Worm (Caenorhabditis elegans) whole organism, young adult: ENCODE measurements around the gene C25E10.12.

Source experiments
- B0019.2 ChIP-seq: fragments of 200-800 bp; sonication (Bioruptor generic); conservative IDR thresholded peaks from 2 replicates; pipeline ENCODE4 v1.3.6; 2022; ENCODE audit warnings: missing genetic modification reagents, missing genetic modification characterization, missing compliant biosample characterization
- B0261.1 ChIP-seq: sonication (generic microtip); optimal IDR thresholded peaks from 2 replicates; lab custom pipeline; 2016; ENCODE audit warnings: mild to moderate bottlenecking, missing genetic modification characterization, moderate library complexity, missing compliant biosample characterization
- F22D6.2 ChIP-seq: sonication (generic microtip); optimal IDR thresholded peaks from 2 replicates; lab custom pipeline; 2016; ENCODE audit warnings: mild to moderate bottlenecking, missing genetic modification characterization, missing compliant biosample characterization
- F33H1.4 ChIP-seq: fragments of 200-800 bp; sonication (Bioruptor generic); IDR thresholded peaks from 2 replicates; pipeline ENCODE4 v1.3.6; 2022; ENCODE audit warnings: missing genetic modification reagents, missing genetic modification characterization, missing compliant biosample characterization
- F39B2.1 ChIP-seq: fragments of 200-800 bp; sonication (Bioruptor generic); IDR thresholded peaks from 2 replicates; pipeline ENCODE4 v1.3.6; 2022; ENCODE audit warnings: missing genetic modification reagents, missing genetic modification characterization, missing compliant biosample characterization
- F55B11.4 ChIP-seq: sonication (generic microtip); optimal IDR thresholded peaks from 2 replicates; lab custom pipeline; 2016; ENCODE audit warnings: missing compliant biosample characterization, missing genetic modification characterization, borderline replicate concordance; ENCODE audit not compliant: insufficient read depth
- K11D2.4 ChIP-seq: fragments of 200-800 bp; sonication (Bioruptor generic); IDR thresholded peaks from 2 replicates; pipeline ENCODE4 v1.3.6; 2022; ENCODE audit warnings: missing genetic modification reagents, missing genetic modification characterization, missing compliant biosample characterization
- K12H6.12 ChIP-seq: fragments of 200-800 bp; sonication (Bioruptor generic); optimal IDR thresholded peaks from 2 replicates; lab custom pipeline; 2018; ENCODE audit warnings: mild to moderate bottlenecking, missing genetic modification characterization, missing compliant biosample characterization
- T26A5.8 ChIP-seq: sonication (generic microtip); optimal IDR thresholded peaks from 2 replicates; lab custom pipeline; 2016; ENCODE audit warnings: missing genetic modification characterization, missing compliant biosample characterization
- Y67H2A.10 ChIP-seq: fragments of 200-800 bp; sonication (Bioruptor generic); conservative IDR thresholded peaks from 2 replicates; pipeline ENCODE4 v1.3.6; 2022; ENCODE audit warnings: missing genetic modification reagents, missing genetic modification characterization, missing compliant biosample characterization
- aptf-2 ChIP-seq: fragments of 200-800 bp; sonication (Bioruptor generic); conservative IDR thresholded peaks from 2 replicates; pipeline ENCODE4 v1.3.6; 2022; ENCODE audit warnings: missing genetic modification reagents, missing genetic modification characterization, missing compliant biosample characterization
- aptf-3 ChIP-seq: fragments of 200-800 bp; sonication (Bioruptor generic); IDR thresholded peaks from 2 replicates; pipeline ENCODE4 v1.3.6; 2022; ENCODE audit warnings: missing genetic modification characterization, missing compliant biosample characterization
- athp-1 ChIP-seq: sonication (generic microtip); optimal IDR thresholded peaks from 2 replicates; lab custom pipeline; 2017; ENCODE audit warnings: mild to moderate bottlenecking, missing genetic modification characterization, missing compliant biosample characterization
- attf-3 ChIP-seq: fragments of 200-800 bp; sonication (Bioruptor generic); conservative IDR thresholded peaks from 2 replicates; pipeline ENCODE4 v1.3.6; 2022; ENCODE audit warnings: missing genetic modification reagents, missing genetic modification characterization, missing compliant biosample characterization
- bed-1 ChIP-seq: fragments of 200-800 bp; sonication (Bioruptor generic); IDR thresholded peaks from 2 replicates; pipeline ENCODE4 v1.3.6; 2022; ENCODE audit warnings: missing genetic modification reagents, missing genetic modification characterization, missing compliant biosample characterization
- ceh-100 ChIP-seq: fragments of 200-800 bp; sonication (Bioruptor generic); IDR thresholded peaks from 2 replicates; pipeline ENCODE4 v1.3.6; 2022; ENCODE audit warnings: missing genetic modification reagents, missing genetic modification characterization, missing compliant biosample characterization
- ceh-79 ChIP-seq: sonication (generic microtip); optimal IDR thresholded peaks from 2 replicates; lab custom pipeline; 2017; ENCODE audit warnings: mild to moderate bottlenecking, missing genetic modification characterization, missing compliant biosample characterization
- chd-7 ChIP-seq: sonication (generic microtip); optimal IDR thresholded peaks from 2 replicates; lab custom pipeline; 2016; ENCODE audit warnings: mild to moderate bottlenecking, missing genetic modification characterization, moderate library complexity, missing compliant biosample characterization
- dox-1 ChIP-seq: fragments of 200-800 bp; sonication (Bioruptor generic); IDR thresholded peaks from 2 replicates; pipeline ENCODE4 v1.3.6; 2022; ENCODE audit warnings: missing genetic modification reagents, missing genetic modification characterization, missing compliant biosample characterization
- egl-44 ChIP-seq: fragments of 200-800 bp; sonication (Bioruptor generic); IDR thresholded peaks from 2 replicates; pipeline ENCODE4 v1.3.6; 2022; ENCODE audit warnings: missing genetic modification reagents, missing genetic modification characterization, missing compliant biosample characterization
- hmg-20 ChIP-seq: fragments of 200-800 bp; sonication (Bioruptor generic); IDR thresholded peaks from 2 replicates; pipeline ENCODE4 v1.3.6; 2022; ENCODE audit warnings: missing genetic modification reagents, missing genetic modification characterization, missing compliant biosample characterization
- lsl-1 ChIP-seq: fragments of 200-800 bp; sonication (Bioruptor generic); optimal IDR thresholded peaks from 2 replicates; lab custom pipeline; 2018; ENCODE audit warnings: mild to moderate bottlenecking, missing genetic modification characterization, moderate library complexity, missing compliant biosample characterization
- madf-3 ChIP-seq: fragments of 200-800 bp; sonication (Bioruptor generic); IDR thresholded peaks from 2 replicates; pipeline ENCODE4 v1.3.6; 2022; ENCODE audit warnings: missing genetic modification reagents, missing genetic modification characterization, missing compliant biosample characterization
- madf-6 ChIP-seq: fragments of 200-800 bp; sonication (Bioruptor generic); IDR thresholded peaks from 2 replicates; pipeline ENCODE4 v1.3.6; 2022; ENCODE audit warnings: missing genetic modification reagents, missing genetic modification characterization, missing compliant biosample characterization
- mel-28 ChIP-seq: sonication (generic microtip); optimal IDR thresholded peaks from 2 replicates; lab custom pipeline; 2016; ENCODE audit warnings: borderline replicate concordance, mild to moderate bottlenecking, missing genetic modification characterization, missing compliant biosample characterization
- nfya-2 ChIP-seq: fragments of 200-800 bp; sonication (Bioruptor generic); IDR thresholded peaks from 2 replicates; pipeline ENCODE4 v1.3.6; 2022; ENCODE audit warnings: missing genetic modification reagents, missing genetic modification characterization, missing compliant biosample characterization
- nhr-120 ChIP-seq: fragments of 200-800 bp; sonication (Bioruptor generic); IDR thresholded peaks from 2 replicates; pipeline ENCODE4 v1.3.6; 2022; ENCODE audit warnings: missing genetic modification characterization, missing compliant biosample characterization
- nhr-27 ChIP-seq: fragments of 200-800 bp; sonication (Bioruptor generic); optimal IDR thresholded peaks from 2 replicates; lab custom pipeline; 2018; ENCODE audit warnings: mild to moderate bottlenecking, missing genetic modification characterization, moderate library complexity, missing compliant biosample characterization
- pbrm-1 ChIP-seq: fragments of 200-800 bp; sonication (Bioruptor generic); IDR thresholded peaks from 2 replicates; pipeline ENCODE4 v1.3.6; 2022; ENCODE audit warnings: missing genetic modification reagents, missing genetic modification characterization, missing compliant biosample characterization
- repo-1 ChIP-seq: sonication (generic microtip); optimal IDR thresholded peaks from 2 replicates; lab custom pipeline; 2017; ENCODE audit warnings: mild to moderate bottlenecking, missing genetic modification characterization, missing compliant biosample characterization
- sea-2 ChIP-seq: fragments of 200-800 bp; sonication (Bioruptor generic); IDR thresholded peaks from 2 replicates; pipeline ENCODE4 v1.3.6; 2022; ENCODE audit warnings: missing genetic modification characterization, missing compliant biosample characterization
- snpc-1.1 ChIP-seq: sonication (generic microtip); optimal IDR thresholded peaks from 2 replicates; lab custom pipeline; 2017; ENCODE audit warnings: missing genetic modification characterization, mild to moderate bottlenecking, missing compliant biosample characterization, antibody characterized with exemption, moderate library complexity, missing genotype, missing genetic modification reagents; ENCODE audit not compliant: insufficient read depth
- sptf-2 ChIP-seq: fragments of 200-800 bp; sonication (Bioruptor generic); optimal IDR thresholded peaks from 2 replicates; lab custom pipeline; 2018; ENCODE audit warnings: mild to moderate bottlenecking, missing genetic modification characterization, missing compliant biosample characterization
- unc-62 ChIP-seq: fragments of 150-350 bp; optimal IDR thresholded peaks from 2 replicates; lab custom pipeline; 2014; ENCODE audit warnings: missing biosample characterization, missing genetic modification reagents, missing genetic modification characterization
- ztf-25 ChIP-seq: fragments of 200-800 bp; sonication (Bioruptor generic); IDR thresholded peaks from 2 replicates; pipeline ENCODE4 v1.3.6; 2022; ENCODE audit warnings: missing genetic modification reagents, missing genetic modification characterization, missing compliant biosample characterization
- ztf-6 ChIP-seq: fragments of 200-800 bp; sonication (Bioruptor generic); IDR thresholded peaks from 2 replicates; pipeline ENCODE4 v1.3.6; 2022; ENCODE audit warnings: missing genetic modification reagents, missing genetic modification characterization, missing compliant biosample characterization

The C25E10.12 gene

DNA sequence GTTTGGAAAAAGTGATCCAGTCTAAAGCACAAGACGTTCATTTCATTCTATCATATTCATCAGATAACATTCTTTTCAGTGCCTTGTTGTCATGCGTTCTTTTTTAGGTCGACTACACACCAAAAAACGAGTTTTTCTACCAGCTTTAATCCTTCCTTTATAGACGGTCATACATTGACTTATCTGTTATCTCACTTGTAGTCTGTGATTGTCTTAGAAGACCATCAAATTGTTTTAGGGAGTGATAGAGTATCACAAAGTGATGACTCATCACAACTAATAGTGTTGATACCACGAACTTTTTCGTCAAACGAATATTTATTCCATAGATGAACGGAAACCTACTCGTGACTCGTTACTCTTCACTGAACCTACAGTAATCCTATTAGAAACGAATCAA is 23.6 kb upstream of the C25E10.12 start:
- TF ChIP-seq K11D2.4 (GFP tag; lab: Robert Waterston, UW) (no peak), F22D6.2 (tag; lab: Kevin White, UChicago) (no peak), snpc-1.1 (tag; lab: Kevin White, UChicago) (no peak), F55B11.4 (tag; lab: Kevin White, UChicago) (no peak), lsl-1 (GFP tag; lab: Kevin White, UChicago) (no peak), sptf-2 (GFP tag; lab: Kevin White, UChicago) (no peak), Y67H2A.10 (GFP tag; lab: Robert Waterston, UW) (no peak), ceh-79 (tag; lab: Kevin White, UChicago) (no peak), madf-6 (GFP tag; lab: Robert Waterston, UW) (no peak), ztf-6 (GFP tag; lab: Robert Waterston, UW) (no peak), T26A5.8 (tag; lab: Kevin White, UChicago) (no peak), F39B2.1 (GFP tag; lab: Robert Waterston, UW) (no peak)

DNA sequence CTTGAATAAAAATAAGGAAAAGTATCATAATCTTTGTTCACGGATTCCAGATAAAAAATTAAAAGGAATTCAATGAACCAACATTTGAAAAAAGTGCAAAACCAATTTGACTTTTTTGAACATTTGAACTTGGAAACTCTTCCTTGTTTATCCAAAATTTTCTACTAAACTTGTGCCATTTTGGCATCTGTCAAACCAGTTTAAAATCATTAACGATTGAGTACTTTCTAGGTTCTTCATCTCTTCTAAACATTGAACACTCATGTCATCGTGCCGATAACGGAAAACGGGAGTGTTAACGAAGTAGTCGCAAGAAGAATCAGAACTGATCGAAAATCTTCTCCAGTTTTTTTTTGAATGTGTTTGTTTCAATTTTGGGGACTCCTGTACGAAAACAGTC is 22.0 kb upstream of the C25E10.12 start:
- no peak for TF ChIP-seq sptf-2 (GFP tag; lab: Kevin White, UChicago)
- TF ChIP-seq nfya-2 (GFP tag; lab: Robert Waterston, UW) = no peak
- TF ChIP-seq F22D6.2 (tag; lab: Kevin White, UChicago) = no peak
- TF ChIP-seq nhr-120 (GFP tag; lab: Robert Waterston, UW) = no peak
- TF ChIP-seq ceh-100 (GFP tag; lab: Robert Waterston, UW) = no peak
- no peak for TF ChIP-seq dox-1
- no peak for TF ChIP-seq unc-62
- no peak for TF ChIP-seq aptf-2
- TF ChIP-seq mel-28 (tag; lab: Kevin White, UChicago) = no peak
- no peak for TF ChIP-seq sea-2

DNA sequence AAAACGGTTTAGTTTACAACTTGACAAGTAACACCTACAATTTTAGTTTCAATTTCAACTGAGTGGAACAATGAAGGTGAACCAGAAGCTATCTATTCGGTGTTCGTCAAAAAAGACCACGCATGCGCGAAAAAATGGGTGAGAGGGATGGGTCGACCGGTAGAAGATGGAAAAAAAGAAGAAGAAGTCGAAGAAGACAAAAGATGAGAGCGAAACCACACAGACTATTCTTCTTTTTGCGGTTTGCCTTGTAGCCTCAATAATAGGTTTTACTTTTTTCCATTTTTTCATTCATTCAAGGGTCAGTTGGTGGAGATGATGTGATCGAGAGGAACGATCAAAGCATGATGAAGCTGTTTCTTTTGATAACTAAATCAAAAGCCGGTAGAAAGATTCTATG is 20.1 kb upstream of the C25E10.12 start:
- no peak for TF ChIP-seq B0261.1 (tag; lab: Kevin White, UChicago)
- TF ChIP-seq nhr-120 (GFP tag; lab: Robert Waterston, UW) = no peak
- no peak for TF ChIP-seq K12H6.12 (tag; lab: Kevin White, UChicago)
- no peak for TF ChIP-seq bed-1 (GFP tag; lab: Robert Waterston, UW)
- TF ChIP-seq aptf-3 (GFP tag; lab: Robert Waterston, UW) = no peak
- no peak for TF ChIP-seq F33H1.4 (GFP tag; lab: Robert Waterston, UW)
- no peak for TF ChIP-seq madf-3 (GFP tag; lab: Robert Waterston, UW)
- no peak for TF ChIP-seq egl-44
- TF ChIP-seq chd-7 (tag; lab: Kevin White, UChicago) = no peak
- no peak for TF ChIP-seq pbrm-1 (GFP tag; lab: Robert Waterston, UW)
- TF ChIP-seq repo-1 = no peak
- TF ChIP-seq ceh-79 (tag; lab: Kevin White, UChicago) = no peak
- no peak for TF ChIP-seq nhr-27 (tag; lab: Kevin White, UChicago)
- TF ChIP-seq athp-1 (tag; lab: Kevin White, UChicago) = no peak
- TF ChIP-seq attf-3 (GFP tag; lab: Robert Waterston, UW) = no peak
- TF ChIP-seq ztf-25 (GFP tag; lab: Robert Waterston, UW) = no peak
- no peak for TF ChIP-seq B0019.2
- no peak for TF ChIP-seq hmg-20 (GFP tag; lab: Robert Waterston, UW)
- TF ChIP-seq, all 124 proteins: peak for 0
